Worm (Caenorhabditis elegans): ENCODE results near the gene rsp-8.

DNA sequence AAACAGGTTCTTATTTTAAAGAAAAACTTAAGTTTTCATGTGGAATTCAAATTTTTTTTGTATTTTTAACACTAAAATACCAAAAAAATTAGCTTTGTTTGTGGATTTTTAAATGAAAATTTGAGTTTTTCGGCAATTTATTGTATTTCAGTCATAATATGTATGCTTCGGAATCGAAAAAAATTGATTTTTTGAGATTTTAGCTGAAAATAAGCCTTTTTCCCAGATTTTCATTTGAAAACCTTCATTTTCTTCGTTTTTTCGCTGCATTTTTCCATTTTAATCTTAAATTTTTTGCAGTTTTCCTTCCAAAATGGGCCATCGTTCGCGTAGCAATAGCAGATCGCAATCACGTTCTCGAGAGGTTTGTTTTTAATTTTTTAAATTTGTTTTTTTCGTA lies at the start of gene rsp-8:
- TF ChIP-seq nhr-11 (tag; optimal IDR thresholded peaks at IDR 0.05) = no peak
- no peak for TF ChIP-seq lin-39 (tag; optimal IDR thresholded peaks at IDR 0.05)
- TF ChIP-seq nhr-77 (tag; optimal IDR thresholded peaks at IDR 0.05) = no peak
- TF ChIP-seq aly-2 (tag; optimal IDR thresholded peaks at IDR 0.05) = no peak
- TF ChIP-seq lin-13 (GFP tag; optimal IDR thresholded peaks at IDR 0.05) = no peak
- no peak for TF ChIP-seq egl-27 (tag; optimal IDR thresholded peaks at IDR 0.05)
- TF ChIP-seq hlh-17 (GFP tag; optimal IDR thresholded peaks at IDR 0.05; ENCODE audit: borderline replicate concordance) = no peak
- no peak for TF ChIP-seq C16A3.4 (tag; optimal IDR thresholded peaks at IDR 0.05)
- TF ChIP-seq lsy-2 (tag; optimal IDR thresholded peaks at IDR 0.05) = no peak
- no peak for TF ChIP-seq nhr-28 (tag; optimal IDR thresholded peaks at IDR 0.05)
- no peak for TF ChIP-seq elt-2 (tag; optimal IDR thresholded peaks at IDR 0.05)
- TF ChIP-seq skn-1 (tag; optimal IDR thresholded peaks at IDR 0.05) = no peak
- no peak for TF ChIP-seq ztf-11 (tag; optimal IDR thresholded peaks at IDR 0.05)
- no peak for TF ChIP-seq dpl-1 (GFP tag; optimal IDR thresholded peaks at IDR 0.05)
